Fruit fly (Drosophila melanogaster) whole organism, embryonic: ENCODE results near the gene Gr28a.

ENCODE experiments used
- Atf-2 ChIP-seq: fragments of 200-800 bp; sonication (Bioruptor generic); optimal IDR thresholded peaks from 2 replicates; lab custom pipeline; 2016; ENCODE audit warnings: missing biosample characterization, missing genetic modification characterization
- BtbVII ChIP-seq: fragments of 200-800 bp; sonication (Bioruptor generic); optimal IDR thresholded peaks from 3 replicates; lab custom pipeline; 2017; ENCODE audit warnings: missing biosample characterization, mild to moderate bottlenecking, missing genetic modification characterization
- CG12942 ChIP-seq: fragments of 200-800 bp; sonication (Bioruptor generic); optimal IDR thresholded peaks from 3 replicates; lab custom pipeline; 2016; ENCODE audit warnings: missing biosample characterization, missing genetic modification characterization
- CG14050 ChIP-seq: fragments of 200-800 bp; sonication (Bioruptor generic); IDR thresholded peaks from 3 replicates; pipeline ENCODE4 v1.3.6; 2022; ENCODE audit warnings: missing biosample characterization, missing genetic modification characterization
- CG15269 ChIP-seq: fragments of 200-800 bp; sonication (Bioruptor generic); optimal IDR thresholded peaks from 2 replicates; lab custom pipeline; 2018; ENCODE audit warnings: missing biosample characterization, mild to moderate bottlenecking, missing genetic modification characterization, moderate library complexity
- CG1529 ChIP-seq: fragments of 200-800 bp; sonication (Bioruptor generic); optimal IDR thresholded peaks from 3 replicates; lab custom pipeline; 2018; ENCODE audit warnings: missing biosample characterization, missing genetic modification characterization
- CG1647 ChIP-seq: fragments of 200-800 bp; sonication (Bioruptor generic); optimal IDR thresholded peaks from 3 replicates; lab custom pipeline; 2016; ENCODE audit warnings: missing biosample characterization, missing genetic modification characterization
- CG16779 ChIP-seq: fragments of 200-800 bp; sonication (Bioruptor generic); IDR thresholded peaks from 2 replicates; pipeline ENCODE4 v1.3.6; 2022; ENCODE audit warnings: missing biosample characterization, missing genetic modification characterization
- CG17912 ChIP-seq: fragments of 200-800 bp; sonication (Bioruptor generic); optimal IDR thresholded peaks from 2 replicates; lab custom pipeline; 2018; ENCODE audit warnings: missing biosample characterization, mild to moderate bottlenecking, missing genetic modification characterization
- CG18011 ChIP-seq: fragments of 200-800 bp; sonication (Bioruptor generic); optimal IDR thresholded peaks from 2 replicates; lab custom pipeline; 2017; ENCODE audit warnings: missing biosample characterization, missing genetic modification characterization, mild to moderate bottlenecking, moderate library complexity, missing genotype
- CG31224 ChIP-seq: fragments of 200-800 bp; sonication (Bioruptor generic); IDR thresholded peaks from 2 replicates; pipeline ENCODE4 v1.3.6; 2022; ENCODE audit warnings: missing biosample characterization, missing genetic modification characterization
- CG34376 ChIP-seq: fragments of 200-800 bp; sonication (Bioruptor generic); optimal IDR thresholded peaks from 2 replicates; lab custom pipeline; 2018; ENCODE audit warnings: missing biosample characterization, mild to moderate bottlenecking, missing genetic modification characterization
- CG3995 ChIP-seq: fragments of 200-800 bp; sonication (Bioruptor generic); optimal IDR thresholded peaks from 3 replicates; lab custom pipeline; 2016; ENCODE audit warnings: missing biosample characterization, missing genetic modification characterization
- CG4854 ChIP-seq: fragments of 200-800 bp; sonication (Bioruptor generic); optimal IDR thresholded peaks from 2 replicates; lab custom pipeline; 2016; ENCODE audit warnings: missing biosample characterization, missing genetic modification characterization, inconsistent platforms
- CG7963 ChIP-seq: fragments of 200-800 bp; sonication (Bioruptor generic); IDR thresholded peaks from 3 replicates; pipeline ENCODE4 v1.3.6; 2022; ENCODE audit warnings: missing biosample characterization, missing genetic modification characterization; ENCODE audit not compliant: partially characterized antibody
- CG7987 ChIP-seq: fragments of 200-800 bp; sonication (Bioruptor generic); optimal IDR thresholded peaks from 2 replicates; lab custom pipeline; 2018; ENCODE audit warnings: missing biosample characterization, mild to moderate bottlenecking, missing genetic modification characterization, moderate library complexity
- CG9215 ChIP-seq: fragments of 200-800 bp; sonication (Bioruptor generic); IDR thresholded peaks from 2 replicates; pipeline ENCODE4 v1.3.6; 2022; ENCODE audit warnings: missing biosample characterization, missing genetic modification characterization
- CkIIα-i1 ChIP-seq: fragments of 200-800 bp; sonication (Bioruptor generic); IDR thresholded peaks from 2 replicates; pipeline ENCODE4 v1.3.6; 2022; ENCODE audit warnings: missing biosample characterization, missing genetic modification characterization
- D19B ChIP-seq: fragments of 200-800 bp; sonication (Bioruptor generic); optimal IDR thresholded peaks from 2 replicates; lab custom pipeline; 2017; ENCODE audit warnings: missing biosample characterization, mild to moderate bottlenecking, missing genetic modification characterization
- Dek ChIP-seq: fragments of 200-800 bp; sonication (Bioruptor generic); optimal IDR thresholded peaks from 3 replicates; lab custom pipeline; 2019; ENCODE audit warnings: missing biosample characterization, mild to moderate bottlenecking, missing genetic modification characterization, moderate library complexity
- Dp ChIP-seq: fragments of 200-800 bp; sonication (Bioruptor generic); optimal IDR thresholded peaks from 2 replicates; lab custom pipeline; 2018; ENCODE audit warnings: missing biosample characterization, mild to moderate bottlenecking, missing genetic modification characterization, moderate library complexity
- Elba2 ChIP-seq: fragments of 200-800 bp; sonication (Bioruptor generic); optimal IDR thresholded peaks from 3 replicates; lab custom pipeline; 2016; ENCODE audit warnings: missing biosample characterization, missing genetic modification characterization
- Hmx ChIP-seq: fragments of 200-800 bp; sonication (Bioruptor generic); optimal IDR thresholded peaks from 2 replicates; lab custom pipeline; 2016; ENCODE audit warnings: missing biosample characterization, missing genetic modification characterization
- Max ChIP-seq: fragments of 200-800 bp; sonication (Bioruptor generic); optimal IDR thresholded peaks from 2 replicates; lab custom pipeline; 2016; ENCODE audit warnings: missing biosample characterization, mild to moderate bottlenecking, missing genetic modification characterization
- NC2α ChIP-seq: fragments of 200-800 bp; sonication (Bioruptor generic); optimal IDR thresholded peaks from 2 replicates; lab custom pipeline; 2016; ENCODE audit warnings: missing biosample characterization, missing genetic modification characterization
- NC2β ChIP-seq: fragments of 200-800 bp; sonication (Bioruptor generic); optimal IDR thresholded peaks from 2 replicates; lab custom pipeline; 2016; ENCODE audit warnings: missing biosample characterization, missing genetic modification characterization
- PHDP ChIP-seq: fragments of 200-800 bp; sonication (Bioruptor generic); optimal IDR thresholded peaks from 3 replicates; lab custom pipeline; 2018; ENCODE audit warnings: missing biosample characterization, mild to moderate bottlenecking, missing genetic modification characterization, moderate library complexity
- Rx ChIP-seq: fragments of 200-800 bp; sonication (Bioruptor generic); IDR thresholded peaks from 2 replicates; pipeline ENCODE4 v1.3.6; 2022; ENCODE audit warnings: missing biosample characterization, missing genetic modification characterization
- Vsx1 ChIP-seq: fragments of 200-800 bp; sonication (Bioruptor generic); optimal IDR thresholded peaks from 2 replicates; lab custom pipeline; 2017; ENCODE audit warnings: missing biosample characterization, mild to moderate bottlenecking, missing genetic modification characterization, missing genetic modification reagents
- abd-A ChIP-seq: fragments of 200-800 bp; sonication (Bioruptor generic); optimal IDR thresholded peaks from 3 replicates; lab custom pipeline; 2019; ENCODE audit warnings: missing biosample characterization, mild to moderate bottlenecking, missing genetic modification characterization, moderate library complexity
- ap ChIP-seq: fragments of 200-800 bp; sonication (Bioruptor generic); IDR thresholded peaks from 2 replicates; pipeline ENCODE4 v1.3.6; 2022; ENCODE audit warnings: missing biosample characterization, missing genetic modification characterization
- ase ChIP-seq: fragments of 200-800 bp; sonication (Bioruptor generic); IDR thresholded peaks from 3 replicates; pipeline ENCODE4 v1.3.6; 2022; ENCODE audit warnings: missing biosample characterization, missing genetic modification characterization
- cad ChIP-seq: fragments of >200 bp; optimal IDR thresholded peaks from 2 replicates; lab custom pipeline; 2017; ENCODE audit warnings: missing biosample characterization, missing genetic modification characterization
- eve ChIP-seq, 2 experiments: fragments of >200 bp; optimal IDR thresholded peaks; 2 replicates each; lab custom pipeline; 2017; ENCODE audit warnings: missing biosample characterization in 2 of 2, missing genetic modification characterization in 2 of 2
- ftz-f1 ChIP-seq: fragments of 200-800 bp; sonication (Bioruptor generic); optimal IDR thresholded peaks from 2 replicates; lab custom pipeline; 2016; ENCODE audit warnings: missing biosample characterization, missing genetic modification characterization
- gem ChIP-seq: fragments of 200-800 bp; sonication (Bioruptor generic); optimal IDR thresholded peaks from 2 replicates; lab custom pipeline; 2019; ENCODE audit warnings: missing biosample characterization, mild to moderate bottlenecking, missing genetic modification characterization, moderate library complexity
- gsb-n ChIP-seq: fragments of 200-800 bp; sonication (Bioruptor generic); optimal IDR thresholded peaks from 3 replicates; lab custom pipeline; 2018; ENCODE audit warnings: missing biosample characterization, mild to moderate bottlenecking, missing genetic modification characterization
- jing ChIP-seq: fragments of 200-800 bp; sonication (Bioruptor generic); optimal IDR thresholded peaks from 2 replicates; lab custom pipeline; 2018; ENCODE audit warnings: missing biosample characterization, mild to moderate bottlenecking, missing genetic modification characterization
- lab ChIP-seq: fragments of 200-800 bp; sonication (Bioruptor generic); optimal IDR thresholded peaks from 3 replicates; lab custom pipeline; 2017; ENCODE audit warnings: missing biosample characterization, missing genetic modification characterization, mild to moderate bottlenecking, moderate library complexity, missing genetic modification reagents
- lola ChIP-seq, 3 experiments: fragments of >200 bp in 2 of 3; fragments of 200-800 bp in 1 of 3; sonication (Bioruptor generic) in 1 of 3; optimal IDR thresholded peaks; 2 replicates each; lab custom pipeline; 2017 to 2019; ENCODE audit warnings: missing biosample characterization in 3 of 3, missing genetic modification characterization in 3 of 3, mild to moderate bottlenecking in 1 of 3, moderate library complexity in 1 of 3
- pan ChIP-seq, 4 experiments: fragments of >200 bp in 3 of 4; fragments of 200-800 bp in 1 of 4; sonication (Bioruptor generic) in 1 of 4; optimal IDR thresholded peaks in 3 of 4; IDR thresholded peaks in 1 of 4; 2 replicates each; pipeline versions ENCODE4 v1.3.6 to Lab custom; 2017 to 2022; ENCODE audit warnings: missing biosample characterization in 2 of 4, missing genetic modification characterization in 2 of 4, mixed read lengths in 1 of 4
- peb ChIP-seq: fragments of 200-800 bp; sonication (Bioruptor generic); IDR thresholded peaks from 2 replicates; pipeline ENCODE4 v1.3.6; 2022; ENCODE audit warnings: missing biosample characterization, missing genetic modification characterization
- pho ChIP-seq: fragments of 200-800 bp; sonication (Bioruptor generic); optimal IDR thresholded peaks from 2 replicates; lab custom pipeline; 2016; ENCODE audit warnings: missing biosample characterization, missing genetic modification characterization
- sima ChIP-seq: fragments of 200-800 bp; sonication (Bioruptor generic); optimal IDR thresholded peaks from 2 replicates; lab custom pipeline; 2016; ENCODE audit warnings: missing biosample characterization, missing genetic modification characterization
- sisA ChIP-seq: fragments of 200-800 bp; sonication (Bioruptor generic); IDR thresholded peaks from 2 replicates; pipeline ENCODE4 v1.3.6; 2022; ENCODE audit warnings: missing biosample characterization, missing genetic modification characterization
- slp2 ChIP-seq: fragments of 200-800 bp; sonication (Bioruptor generic); optimal IDR thresholded peaks from 2 replicates; lab custom pipeline; 2016; ENCODE audit warnings: missing biosample characterization, missing genetic modification characterization
- tll ChIP-seq, 2 experiments: fragments of 200-800 bp in 1 of 2; fragments of >200 bp in 1 of 2; sonication (Bioruptor generic) in 1 of 2; optimal IDR thresholded peaks; 2 replicates each; lab custom pipeline; 2017 to 2019; ENCODE audit warnings: missing biosample characterization in 2 of 2, missing genetic modification characterization in 2 of 2, mild to moderate bottlenecking in 1 of 2, moderate library complexity in 1 of 2
- usp ChIP-seq: fragments of >200 bp; optimal IDR thresholded peaks from 2 replicates; lab custom pipeline; 2017; ENCODE audit warnings: missing biosample characterization, missing genetic modification characterization
- yki ChIP-seq: fragments of >200 bp; optimal IDR thresholded peaks from 3 replicates; lab custom pipeline; 2018
- zfh2 ChIP-seq: fragments of 200-800 bp; sonication (Bioruptor generic); optimal IDR thresholded peaks from 2 replicates; lab custom pipeline; 2016; ENCODE audit warnings: missing biosample characterization, missing genetic modification characterization

Gr28a gene

dm6 chr2L:7423333-7423895 is 30.6 kb downstream of the Gr28a start (continued):
- TF ChIP-seq PHDP (peak; percentile 29), lola (GFP tag; optimal IDR thresholded peaks at IDR 0.05; lab: Kevin White, UChicago) (no peak), Dek (tag; lab: Kevin White, UChicago) (peak; percentile 2), CG4854 (GFP tag; lab: Kevin White, UChicago) (no peak), BtbVII (GFP tag; lab: Kevin White, UChicago) (no peak), NC2β (GFP tag; lab: Kevin White, UChicago) (no peak), Max (no peak), CG1529 (GFP tag; lab: Kevin White, UChicago) (no peak), CG7963 (GFP tag; lab: Robert Waterston, UW) (no peak), D19B (GFP tag; lab: Kevin White, UChicago) (no peak), abd-A (tag; lab: Kevin White, UChicago) (no peak), ase (GFP tag; lab: Robert Waterston, UW) (0 out of 3 replicates have a peak, but pooled peaks have one; percentile 37), zfh2 (GFP tag; lab: Kevin White, UChicago) (peak; percentile 67), CG34376 (peak; percentile 13), Dp (GFP tag; lab: Kevin White, UChicago) (no peak), CG18011 (GFP tag; lab: Kevin White, UChicago) (peak; percentile 73), Hmx (GFP tag; lab: Kevin White, UChicago) (no peak), jing (GFP tag; lab: Kevin White, UChicago) (no peak), gsb-n (tag; lab: Kevin White, UChicago) (no peak), CG14050 (GFP tag; lab: Robert Waterston, UW) (0 out of 3 replicates have a peak, but pooled peaks have one; percentile 10), Elba2 (GFP tag; lab: Kevin White, UChicago) (no peak), Rx (GFP tag; lab: Robert Waterston, UW) (no peak), pho (GFP tag; lab: Kevin White, UChicago) (no peak), sima (no peak), CG3995 (no peak), NC2α (GFP tag; lab: Kevin White, UChicago) (no peak), Vsx1 (no peak), usp (GFP tag; lab: Kevin White, UChicago) (no peak), yki (no peak), CG9215 (peak; percentile 52), peb (no peak), CG1647 (GFP tag; lab: Kevin White, UChicago) (peak; percentile 4), cad (GFP tag; lab: Kevin White, UChicago) (no peak), ap (no peak), eve (GFP tag; optimal IDR thresholded peaks at IDR 0.05; lab: Kevin White, UChicago) (no peak), CG15269 (tag; lab: Kevin White, UChicago) (no peak), CkIIα-i1 (GFP tag; lab: Robert Waterston, UW) (no peak), Atf-2 (GFP tag; lab: Kevin White, UChicago) (no peak), CG12942 (GFP tag; lab: Kevin White, UChicago) (peak; percentile 10), CG7987 (peak; percentile 44), CG16779 (0 out of 2 replicates have a peak, but pooled peaks have one; percentile 16), gem (tag; lab: Kevin White, UChicago) (peak; percentile 32), slp2 (GFP tag; lab: Kevin White, UChicago) (no peak), tll (GFP tag; optimal IDR thresholded peaks at IDR 0.05; lab: Kevin White, UChicago) (no peak), CG17912 (GFP tag; lab: Kevin White, UChicago) (no peak), sisA (GFP tag; lab: Robert Waterston, UW) (peak; percentile 53), CG31224 (GFP tag; lab: Robert Waterston, UW) (0 out of 2 replicates have a peak, but pooled peaks have one; percentile 18), ftz-f1 (GFP tag; lab: Kevin White, UChicago) (peak; percentile 25), lab (GFP tag; lab: Kevin White, UChicago) (peak; percentile 64), pan (optimal IDR thresholded peaks at IDR 0.05; lab: Kevin White, UChicago) (no peak), pan (GFP tag; optimal IDR thresholded peaks at IDR 0.05 in 1 of 2, IDR thresholded peaks at IDR 0.05 in 1 of 2) (peak in 1 of 2 experiments; percentile 26)
